Fruit fly (Drosophila melanogaster) whole organism, embryonic: ENCODE measurements around the gene Noc3.

Experiments
- Blimp-1 ChIP-seq: fragments of 200-800 bp; sonication (Bioruptor generic); optimal IDR thresholded peaks from 3 replicates; lab custom pipeline; 2018; ENCODE audit warnings: missing biosample characterization, missing genetic modification characterization, mild to moderate bottlenecking, moderate library complexity, missing genetic modification reagents
- CG11560 ChIP-seq: fragments of 200-800 bp; sonication (Bioruptor generic); IDR thresholded peaks from 3 replicates; pipeline ENCODE4 v1.3.6; 2022; ENCODE audit warnings: missing biosample characterization, missing genetic modification characterization
- CG13296 ChIP-seq: fragments of 200-800 bp; sonication (Bioruptor generic); optimal IDR thresholded peaks from 3 replicates; lab custom pipeline; 2018; ENCODE audit warnings: missing biosample characterization, mild to moderate bottlenecking, missing genetic modification characterization
- CG14014 ChIP-seq: fragments of 200-800 bp; sonication (Bioruptor generic); IDR thresholded peaks from 2 replicates; pipeline ENCODE4 v1.3.6; 2022; ENCODE audit warnings: missing biosample characterization, missing genetic modification characterization
- CG1602 ChIP-seq: fragments of 200-800 bp; sonication (Bioruptor generic); optimal IDR thresholded peaks from 3 replicates; lab custom pipeline; 2016; ENCODE audit warnings: missing biosample characterization, missing genetic modification characterization
- CG17361 ChIP-seq: fragments of 200-800 bp; sonication (Bioruptor generic); IDR thresholded peaks from 3 replicates; pipeline ENCODE4 v1.3.6; 2022; ENCODE audit warnings: missing biosample characterization, missing genetic modification characterization
- CG17568 ChIP-seq: fragments of 200-800 bp; sonication (Bioruptor generic); optimal IDR thresholded peaks from 2 replicates; lab custom pipeline; 2018; ENCODE audit warnings: missing biosample characterization, mild to moderate bottlenecking, missing genetic modification characterization, moderate library complexity
- CG17802 ChIP-seq: fragments of 200-800 bp; sonication (Bioruptor generic); optimal IDR thresholded peaks from 2 replicates; lab custom pipeline; 2018; ENCODE audit warnings: missing biosample characterization, mild to moderate bottlenecking, missing genetic modification characterization, moderate library complexity
- CG18011 ChIP-seq: fragments of 200-800 bp; sonication (Bioruptor generic); optimal IDR thresholded peaks from 2 replicates; lab custom pipeline; 2017; ENCODE audit warnings: missing biosample characterization, missing genetic modification characterization, mild to moderate bottlenecking, moderate library complexity, missing genotype
- CG18619 ChIP-seq: fragments of 200-800 bp; sonication (Bioruptor generic); optimal IDR thresholded peaks from 3 replicates; lab custom pipeline; 2017; ENCODE audit warnings: missing biosample characterization, mild to moderate bottlenecking, missing genetic modification characterization
- CG18764 ChIP-seq: fragments of 200-800 bp; sonication (Bioruptor generic); optimal IDR thresholded peaks from 3 replicates; lab custom pipeline; 2016; ENCODE audit warnings: missing biosample characterization, missing genetic modification characterization
- CG31365 ChIP-seq: fragments of 200-800 bp; sonication (Bioruptor generic); optimal IDR thresholded peaks from 2 replicates; lab custom pipeline; 2018; ENCODE audit warnings: missing biosample characterization, mild to moderate bottlenecking, missing genetic modification characterization
- CG34422 ChIP-seq: fragments of 200-800 bp; sonication (Bioruptor generic); IDR thresholded peaks from 3 replicates; pipeline ENCODE4 v1.3.6; 2022; ENCODE audit warnings: missing biosample characterization, missing genetic modification characterization
- CG3726 ChIP-seq: fragments of 200-800 bp; sonication (Bioruptor generic); IDR thresholded peaks from 3 replicates; pipeline ENCODE4, ENCODE4 v1.3.6; 2022; ENCODE audit warnings: missing biosample characterization, missing genetic modification characterization
- CG42726 ChIP-seq: fragments of 200-800 bp; sonication (Bioruptor generic); IDR thresholded peaks from 2 replicates; pipeline ENCODE4 v1.3.6; 2022; ENCODE audit warnings: missing biosample characterization, missing genetic modification characterization; ENCODE audit not compliant: partially characterized antibody
- CG4282 ChIP-seq: fragments of 200-800 bp; sonication (Bioruptor generic); optimal IDR thresholded peaks from 2 replicates; lab custom pipeline; 2016; ENCODE audit warnings: missing biosample characterization, missing genetic modification characterization
- CG4730 ChIP-seq: fragments of 200-800 bp; sonication (Bioruptor generic); IDR thresholded peaks from 2 replicates; pipeline ENCODE4 v1.3.6; 2022; ENCODE audit warnings: missing biosample characterization, missing genetic modification characterization
- CG5245 ChIP-seq: fragments of 200-800 bp; sonication (Bioruptor generic); optimal IDR thresholded peaks from 3 replicates; lab custom pipeline; 2016; ENCODE audit warnings: missing biosample characterization, missing genetic modification characterization
- CG7357 ChIP-seq: fragments of 200-800 bp; sonication (Bioruptor generic); IDR thresholded peaks from 3 replicates; pipeline ENCODE4 v1.3.6; 2022; ENCODE audit warnings: missing biosample characterization, missing genetic modification characterization
- CG7987 ChIP-seq: fragments of 200-800 bp; sonication (Bioruptor generic); optimal IDR thresholded peaks from 2 replicates; lab custom pipeline; 2018; ENCODE audit warnings: missing biosample characterization, mild to moderate bottlenecking, missing genetic modification characterization, moderate library complexity
- CG8478 ChIP-seq: fragments of >200 bp; optimal IDR thresholded peaks from 2 replicates; lab custom pipeline; 2018
- CG9609 ChIP-seq: fragments of 200-800 bp; sonication (Bioruptor generic); optimal IDR thresholded peaks from 3 replicates; lab custom pipeline; 2016; ENCODE audit warnings: missing biosample characterization, missing genetic modification characterization
- CrebB ChIP-seq: fragments of 200-800 bp; sonication (Bioruptor generic); optimal IDR thresholded peaks from 3 replicates; lab custom pipeline; 2018; ENCODE audit warnings: missing biosample characterization, mild to moderate bottlenecking, missing genetic modification characterization
- Dbx ChIP-seq: fragments of 200-800 bp; sonication (Bioruptor generic); IDR thresholded peaks from 3 replicates; pipeline ENCODE4 v1.3.6; 2022; ENCODE audit warnings: missing biosample characterization, missing genetic modification characterization
- Deaf1 ChIP-seq: fragments of 200-800 bp; optimal IDR thresholded peaks from 3 replicates; lab custom pipeline; 2019; ENCODE audit warnings: missing biosample characterization, mild to moderate bottlenecking, missing genetic modification characterization, moderate library complexity
- Elba2 ChIP-seq: fragments of 200-800 bp; sonication (Bioruptor generic); optimal IDR thresholded peaks from 3 replicates; lab custom pipeline; 2016; ENCODE audit warnings: missing biosample characterization, missing genetic modification characterization
- HmgD ChIP-seq: fragments of 200-800 bp; sonication (Bioruptor generic); optimal IDR thresholded peaks from 3 replicates; lab custom pipeline; 2016; ENCODE audit warnings: missing biosample characterization, missing genetic modification characterization
- Max ChIP-seq: fragments of 200-800 bp; sonication (Bioruptor generic); optimal IDR thresholded peaks from 2 replicates; lab custom pipeline; 2016; ENCODE audit warnings: missing biosample characterization, mild to moderate bottlenecking, missing genetic modification characterization
- Oli ChIP-seq: fragments of 200-800 bp; sonication (Bioruptor generic); optimal IDR thresholded peaks from 2 replicates; lab custom pipeline; 2018; ENCODE audit warnings: missing biosample characterization, mild to moderate bottlenecking, missing genetic modification characterization, moderate library complexity
- Poxn ChIP-seq: fragments of 200-800 bp; sonication (Bioruptor generic); IDR thresholded peaks from 2 replicates; pipeline ENCODE4 v1.3.6; 2022; ENCODE audit warnings: missing biosample characterization, missing genetic modification characterization
- Stat92E ChIP-seq, 3 experiments: fragments of >200 bp in 2 of 3; fragments of 200-800 bp in 1 of 3; sonication (Bioruptor generic) in 1 of 3; optimal IDR thresholded peaks; 2 replicates each; lab custom pipeline; 2017 to 2019; ENCODE audit warnings: missing biosample characterization in 3 of 3, missing genetic modification characterization in 3 of 3, mild to moderate bottlenecking in 1 of 3, moderate library complexity in 1 of 3
- TFAM ChIP-seq: fragments of 200-800 bp; sonication (Bioruptor generic); optimal IDR thresholded peaks from 2 replicates; lab custom pipeline; 2017; ENCODE audit warnings: missing biosample characterization, missing genetic modification characterization, inconsistent platforms
- Xbp1 ChIP-seq: fragments of 200-800 bp; sonication (Bioruptor generic); optimal IDR thresholded peaks from 3 replicates; lab custom pipeline; 2016; ENCODE audit warnings: missing biosample characterization, mild to moderate bottlenecking, missing genetic modification characterization
- YL-1 ChIP-seq: fragments of 200-800 bp; sonication (Bioruptor generic); optimal IDR thresholded peaks from 3 replicates; lab custom pipeline; 2017; ENCODE audit warnings: missing biosample characterization, mild to moderate bottlenecking, missing genetic modification characterization
- ab ChIP-seq: fragments of 200-800 bp; sonication (Bioruptor generic); optimal IDR thresholded peaks from 2 replicates; lab custom pipeline; 2016; ENCODE audit warnings: missing biosample characterization, missing genetic modification characterization
- ara ChIP-seq: fragments of 200-800 bp; sonication (Bioruptor generic); IDR thresholded peaks from 2 replicates; pipeline ENCODE4 v1.3.6; 2022; ENCODE audit warnings: missing biosample characterization, missing genetic modification characterization
- bbx ChIP-seq: fragments of 200-800 bp; sonication (Bioruptor generic); IDR thresholded peaks from 2 replicates; pipeline ENCODE4 v1.3.6; 2022; ENCODE audit warnings: missing biosample characterization, missing genetic modification characterization; ENCODE audit not compliant: partially characterized antibody
- crol ChIP-seq: fragments of 200-800 bp; sonication (Bioruptor generic); IDR thresholded peaks from 2 replicates; pipeline ENCODE4 v1.3.6; 2022; ENCODE audit warnings: missing biosample characterization, missing genetic modification characterization
- dan ChIP-seq: fragments of 200-800 bp; sonication (Bioruptor generic); IDR thresholded peaks from 2 replicates; pipeline ENCODE4 v1.3.6; 2022; ENCODE audit warnings: missing biosample characterization, missing genetic modification characterization
- ftz-f1 ChIP-seq: fragments of 200-800 bp; sonication (Bioruptor generic); optimal IDR thresholded peaks from 2 replicates; lab custom pipeline; 2016; ENCODE audit warnings: missing biosample characterization, missing genetic modification characterization
- grn ChIP-seq: fragments of 200-800 bp; sonication (Bioruptor generic); optimal IDR thresholded peaks from 3 replicates; lab custom pipeline; 2017; ENCODE audit warnings: missing biosample characterization, missing genetic modification characterization
- gro ChIP-seq: fragments of 200-800 bp; sonication (Bioruptor generic); optimal IDR thresholded peaks from 2 replicates; lab custom pipeline; 2016; ENCODE audit warnings: missing biosample characterization, missing genetic modification characterization
- gsb ChIP-seq: fragments of 200-800 bp; sonication (Bioruptor generic); IDR thresholded peaks from 2 replicates; pipeline ENCODE4 v1.3.6; 2022; ENCODE audit warnings: missing biosample characterization, missing genetic modification characterization
- gt ChIP-seq: fragments of 200-800 bp; sonication (Bioruptor generic); IDR thresholded peaks from 2 replicates; pipeline ENCODE4 v1.3.6; 2022; ENCODE audit warnings: missing biosample characterization, missing genetic modification characterization
- hbn ChIP-seq: fragments of 200-800 bp; sonication (Bioruptor generic); IDR thresholded peaks from 2 replicates; pipeline ENCODE4 v1.3.6; 2022; ENCODE audit warnings: missing biosample characterization, missing genetic modification characterization; ENCODE audit not compliant: partially characterized antibody
- nau ChIP-seq: fragments of 200-800 bp; sonication (Bioruptor generic); optimal IDR thresholded peaks from 3 replicates; lab custom pipeline; 2017; ENCODE audit warnings: missing biosample characterization, mild to moderate bottlenecking, missing genetic modification characterization, missing genetic modification reagents
- repo ChIP-seq: fragments of 200-800 bp; sonication (Bioruptor generic); optimal IDR thresholded peaks from 2 replicates; lab custom pipeline; 2016; ENCODE audit warnings: missing biosample characterization, missing genetic modification characterization
- rib ChIP-seq: fragments of 200-800 bp; sonication (Bioruptor generic); IDR thresholded peaks from 2 replicates; pipeline ENCODE4 v1.3.6; 2022; ENCODE audit warnings: missing biosample characterization, missing genetic modification characterization
- row ChIP-seq: fragments of 200-800 bp; sonication (Bioruptor generic); IDR thresholded peaks from 3 replicates; pipeline ENCODE4 v1.3.6; 2022; ENCODE audit warnings: missing biosample characterization, missing genetic modification characterization
- sd ChIP-seq: fragments of 200-800 bp; sonication (Bioruptor generic); optimal IDR thresholded peaks from 3 replicates; lab custom pipeline; 2018; ENCODE audit warnings: missing biosample characterization, mild to moderate bottlenecking, missing genetic modification characterization, moderate library complexity
- ssp ChIP-seq: fragments of 200-800 bp; sonication (Bioruptor generic); IDR thresholded peaks from 2 replicates; pipeline ENCODE4 v1.3.6; 2022; ENCODE audit warnings: missing biosample characterization, missing genetic modification characterization
- wdn ChIP-seq: fragments of 200-800 bp; sonication (Bioruptor generic); IDR thresholded peaks from 2 replicates; pipeline ENCODE4 v1.3.6; 2022; ENCODE audit warnings: missing biosample characterization, missing genetic modification characterization

Gene Noc3

dm6 chr3R:7249460-7249859 is 2.7 kb upstream of the Noc3 start, which contains the start of the genes CG1227 and Dtwd2 (continued):
- TF ChIP-seq TFAM (GFP tag; lab: Kevin White, UChicago) = no peak
- no peak for TF ChIP-seq CG4282 (GFP tag; lab: Kevin White, UChicago)
- TF ChIP-seq rib (GFP tag; lab: Robert Waterston, UW) = peak; percentile 85
- no peak for TF ChIP-seq Deaf1 (tag; lab: Kevin White, UChicago)
- peak; percentile 86 for TF ChIP-seq YL-1 (GFP tag; lab: Kevin White, UChicago)
- TF ChIP-seq gt = peak; percentile 57
- peak; percentile 92 for TF ChIP-seq sd (tag; lab: Kevin White, UChicago)
- peak; percentile 73; the same call in 2 of the 3 replicates for TF ChIP-seq CG7357
- TF ChIP-seq Poxn = peak; percentile 51; the same call in 1 of the 2 replicates
- TF ChIP-seq hbn (GFP tag; lab: Robert Waterston, UW) = no peak
- TF ChIP-seq Elba2 = peak; percentile 29
- peak; percentile 88 for TF ChIP-seq Xbp1
- peak; percentile 31 for TF ChIP-seq CG31365 (tag; lab: Kevin White, UChicago)
- TF ChIP-seq ftz-f1 (GFP tag; lab: Kevin White, UChicago) = peak; percentile 27
- peak; percentile 75 for TF ChIP-seq CG18011
- peak; percentile 70; the same call in 2 of the 3 replicates for TF ChIP-seq CG11560
- TF ChIP-seq CG1602 = peak; percentile 73
- TF ChIP-seq CG13296 = peak; percentile 94
- no peak for TF ChIP-seq CG17568
- no peak for TF ChIP-seq repo
- TF ChIP-seq Stat92E (GFP tag; optimal IDR thresholded peaks at IDR 0.05; lab: Kevin White, UChicago) = peak in 1 of 3 experiments; percentile 70
- peak; percentile 81 for TF ChIP-seq gsb (GFP tag; lab: Robert Waterston, UW)
- TF ChIP-seq CG17802 = peak; percentile 49
- TF ChIP-seq HmgD (GFP tag; lab: Kevin White, UChicago) = no peak
- TF ChIP-seq ssp (GFP tag; lab: Robert Waterston, UW) = peak; percentile 57
- TF ChIP-seq CG34422 (GFP tag; lab: Robert Waterston, UW) = peak; percentile 92
- TF ChIP-seq Dbx (GFP tag; lab: Robert Waterston, UW) = peak; percentile 92
- TF ChIP-seq CG8478 (lab: Kevin White, UChicago) = no peak
- TF ChIP-seq dan (GFP tag; lab: Robert Waterston, UW) = no peak
- TF ChIP-seq Blimp-1 (GFP tag; lab: Kevin White, UChicago) = peak; percentile 88
- peak; percentile 88 for TF ChIP-seq Max (GFP tag; lab: Kevin White, UChicago)
- TF ChIP-seq crol = no peak
- no peak for TF ChIP-seq CG42726 (GFP tag; lab: Robert Waterston, UW)
- TF ChIP-seq CG3726 (GFP tag; lab: Robert Waterston, UW) = peak; percentile 71; the same call in 2 of the 3 replicates
- TF ChIP-seq Oli (tag; lab: Kevin White, UChicago) = peak; percentile 87
- TF ChIP-seq CG9609 (GFP tag; lab: Kevin White, UChicago) = peak; percentile 28
- peak; percentile 87 for TF ChIP-seq CG18619 (GFP tag; lab: Kevin White, UChicago)
- TF ChIP-seq ara (GFP tag; lab: Robert Waterston, UW) = peak; percentile 89
- no peak for TF ChIP-seq nau
- TF ChIP-seq wdn (GFP tag; lab: Robert Waterston, UW) = peak; percentile 83
- peak; percentile 79 for TF ChIP-seq CG4730 (GFP tag; lab: Robert Waterston, UW)
- TF ChIP-seq row (GFP tag; lab: Robert Waterston, UW) = peak; percentile 96
- TF ChIP-seq CG18764 = no peak
- peak; percentile 38 for TF ChIP-seq grn (GFP tag; lab: Kevin White, UChicago)
- 0 out of 2 replicates have a peak, but pooled peaks have one; percentile 27 for TF ChIP-seq bbx
- peak; percentile 94 for TF ChIP-seq CG14014 (GFP tag; lab: Robert Waterston, UW)
- no peak for TF ChIP-seq CG7987
- no peak for TF ChIP-seq ab (GFP tag; lab: Kevin White, UChicago)
- TF ChIP-seq CG17361 (GFP tag; lab: Robert Waterston, UW) = no peak; the same call in 1 of the 3 replicates
- no peak for TF ChIP-seq gro (GFP tag; lab: Kevin White, UChicago)
- peak; percentile 36 for TF ChIP-seq CG5245 (GFP tag; lab: Kevin White, UChicago)
- peak; percentile 93 for TF ChIP-seq CrebB
